Comparison of ENCODE assay signal across 4 worm cellular contexts in the genomic region with DNA sequence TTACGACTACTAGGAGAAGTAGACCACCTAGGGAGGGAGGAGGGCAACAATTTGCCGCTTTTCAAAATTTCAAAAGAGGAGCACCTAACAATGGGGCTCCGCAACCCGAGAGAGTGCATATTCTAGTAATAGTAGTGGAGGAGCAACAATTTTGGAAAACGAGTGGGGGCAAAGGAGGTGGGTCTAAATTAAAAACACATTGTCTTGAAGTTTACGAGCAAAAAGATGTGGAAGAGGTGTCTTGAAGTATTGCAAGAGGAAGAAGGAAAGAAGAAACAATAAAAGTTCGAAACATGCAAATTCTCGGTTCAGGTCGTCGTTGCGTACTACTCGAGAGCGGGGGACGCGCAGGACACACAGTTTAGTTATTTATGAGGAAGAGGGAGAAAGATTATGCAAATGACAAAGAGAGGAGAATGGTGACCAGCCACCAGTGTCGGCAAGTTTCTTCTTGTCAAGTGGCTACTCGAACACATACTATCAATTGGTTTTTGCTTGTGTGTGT.
A peak's percentile ranks its signal among the peaks of the same experiment; 100 is the strongest.
TF ChIP-seq lines count a peak whose summit lies in the region.

No protein-coding gene starts in this region.

TF ChIP-seq in whole organism, L1 larva, 84 proteins besides CTCF, POLR2A, EP300 and RAD21:
- TF ChIP-seq mef-2 (tag; optimal IDR thresholded peaks at IDR 0.05; lab: Kevin White, UChicago) (no peak), fkh-10 (GFP tag; optimal IDR thresholded peaks at IDR 0.05; lab: Kevin White, UChicago) (peak; percentile 45), fkh-4 (tag; optimal IDR thresholded peaks at IDR 0.05; lab: Kevin White, UChicago; ENCODE audit: borderline replicate concordance) (peak; percentile 52), lin-14 (GFP tag; optimal IDR thresholded peaks at IDR 0.05; lab: Kevin White, UChicago) (peak; percentile 11), sptf-1 (tag; optimal IDR thresholded peaks at IDR 0.05; lab: Kevin White, UChicago) (no peak), dsc-1 (tag; optimal IDR thresholded peaks at IDR 0.05; lab: Kevin White, UChicago) (peak; percentile 79), elt-2 (tag; optimal IDR thresholded peaks at IDR 0.05; lab: Kevin White, UChicago) (no peak)

TF ChIP-seq in whole organism, L4 larva, 104 proteins besides CTCF, POLR2A, EP300 and RAD21:
- no peak for TF ChIP-seq dmd-6 (GFP tag; IDR thresholded peaks at IDR 0.05; lab: Robert Waterston, UW)
- no peak for TF ChIP-seq ZK337.2 (GFP tag; IDR thresholded peaks at IDR 0.05; lab: Robert Waterston, UW)
- TF ChIP-seq nhr-25 (tag; optimal IDR thresholded peaks at IDR 0.05; lab: Kevin White, UChicago; ENCODE audit: borderline replicate concordance, insufficient read depth) = no peak
- no peak for TF ChIP-seq F10B5.3 (tag; optimal IDR thresholded peaks at IDR 0.05; lab: Kevin White, UChicago)
- TF ChIP-seq skn-1 (tag; optimal IDR thresholded peaks at IDR 0.05; lab: Kevin White, UChicago) = no peak
- no peak for TF ChIP-seq F26F4.8 (GFP tag; conservative IDR thresholded peaks at IDR 0.05; lab: Robert Waterston, UW)
- 0 out of 2 replicates have a peak, but pooled peaks have one; percentile 14 for TF ChIP-seq hmg-1.1 (GFP tag; IDR thresholded peaks at IDR 0.05; lab: Robert Waterston, UW)
- no peak for TF ChIP-seq mes-2 (tag; optimal IDR thresholded peaks at IDR 0.05; lab: Kevin White, UChicago; ENCODE audit: poor library complexity, severe bottlenecking)
- no peak for TF ChIP-seq daf-12 (tag; optimal IDR thresholded peaks at IDR 0.05; lab: Kevin White, UChicago)
- TF ChIP-seq mdt-29 (GFP tag; IDR thresholded peaks at IDR 0.05; lab: Robert Waterston, UW) = no peak
- TF ChIP-seq nhr-28 (tag; optimal IDR thresholded peaks at IDR 0.05; lab: Kevin White, UChicago) = no peak
- TF ChIP-seq hif-1 (tag; optimal IDR thresholded peaks at IDR 0.05; lab: Kevin White, UChicago) = no peak
- TF ChIP-seq unc-62 (GFP tag; optimal IDR thresholded peaks at IDR 0.05 in 1 of 2; lab: Kevin White, UChicago) = peak in 1 of 2 experiments; percentile 96
- no peak for TF ChIP-seq unc-62 (tag; optimal IDR thresholded peaks at IDR 0.05; lab: Kevin White, UChicago)

TF ChIP-seq in whole organism, late embryonic, 69 proteins besides CTCF, POLR2A, EP300 and RAD21:
- TF ChIP-seq tbx-2 (tag; optimal IDR thresholded peaks at IDR 0.05; lab: Kevin White, UChicago) = no peak
- peak; percentile 20 for TF ChIP-seq ref-2 (tag; optimal IDR thresholded peaks at IDR 0.05; lab: Kevin White, UChicago)

TF ChIP-seq in whole organism, young adult, 124 proteins besides CTCF, POLR2A, EP300 and RAD21:
- no peak for TF ChIP-seq nhr-120 (GFP tag; IDR thresholded peaks at IDR 0.05; lab: Robert Waterston, UW)
- 0 out of 2 replicates have a peak, but pooled peaks have one; percentile 20 for TF ChIP-seq hsf-1 (GFP tag; IDR thresholded peaks at IDR 0.05; lab: Robert Waterston, UW)
- no peak for TF ChIP-seq somi-1 (GFP tag; optimal IDR thresholded peaks at IDR 0.05; lab: Kevin White, UChicago)
TF ChIP-seq in whole organism, young adult: peak in this region for 1.
